Worm (Caenorhabditis elegans): ENCODE measurements around the gene cnc-10.
A peak's percentile ranks its signal among the peaks of the same experiment; 100 is the strongest.

Gene cnc-10

DNA sequence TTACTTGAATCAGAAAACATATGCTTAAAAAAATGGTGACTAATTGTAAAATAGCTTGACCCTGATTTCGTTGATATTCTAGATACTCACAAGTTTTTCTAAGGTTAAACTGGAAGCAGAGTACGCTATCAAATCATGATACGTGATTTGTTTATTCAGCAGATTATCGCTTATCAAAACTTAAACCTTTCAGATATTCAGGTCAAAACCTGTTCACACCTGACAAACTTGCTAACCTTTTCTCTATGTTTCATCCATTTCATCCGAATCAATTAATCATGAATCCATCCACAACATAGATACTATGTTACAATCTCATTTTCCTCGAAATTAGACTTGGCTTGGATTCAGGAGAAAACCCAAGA is 35.3 kb upstream of the cnc-10 start (continued):
- TF ChIP-seq jun-1 (tag; optimal IDR thresholded peaks at IDR 0.05) = no peak
- peak; percentile 81; the same call in 1 of the 2 replicates for TF ChIP-seq zfp-3 (GFP tag; conservative IDR thresholded peaks at IDR 0.05)

DNA sequence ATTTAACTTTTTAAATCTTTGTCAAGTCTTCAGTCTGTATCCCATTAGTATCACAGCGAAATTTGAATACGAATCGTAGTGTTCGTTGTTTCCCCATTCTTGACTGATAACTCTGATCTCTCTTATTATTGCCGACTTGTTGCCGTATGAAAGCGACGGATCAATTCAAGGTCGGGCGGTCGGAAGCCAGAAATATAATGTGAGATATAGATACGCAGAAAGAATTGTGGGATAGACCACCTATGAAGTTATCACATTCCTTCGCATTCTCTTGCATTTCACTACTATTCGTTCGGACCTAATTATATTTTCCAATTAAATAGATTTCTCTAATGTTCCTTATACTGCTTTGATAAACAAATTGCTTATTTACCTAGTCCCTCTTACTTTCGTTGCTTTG is 34.1 kb upstream of the cnc-10 start:
- TF ChIP-seq F10B5.3 (tag; optimal IDR thresholded peaks at IDR 0.05) (no peak), lir-3 (tag; optimal IDR thresholded peaks at IDR 0.05) (no peak), mes-2 (tag; optimal IDR thresholded peaks at IDR 0.05; ENCODE audit: poor library complexity, severe bottlenecking) (no peak), nhr-28 (tag; optimal IDR thresholded peaks at IDR 0.05) (peak; percentile 35), cey-2 (tag; optimal IDR thresholded peaks at IDR 0.05; ENCODE audit: borderline replicate concordance, insufficient read depth) (no peak), rbr-2 (tag; optimal IDR thresholded peaks at IDR 0.05) (no peak)

DNA sequence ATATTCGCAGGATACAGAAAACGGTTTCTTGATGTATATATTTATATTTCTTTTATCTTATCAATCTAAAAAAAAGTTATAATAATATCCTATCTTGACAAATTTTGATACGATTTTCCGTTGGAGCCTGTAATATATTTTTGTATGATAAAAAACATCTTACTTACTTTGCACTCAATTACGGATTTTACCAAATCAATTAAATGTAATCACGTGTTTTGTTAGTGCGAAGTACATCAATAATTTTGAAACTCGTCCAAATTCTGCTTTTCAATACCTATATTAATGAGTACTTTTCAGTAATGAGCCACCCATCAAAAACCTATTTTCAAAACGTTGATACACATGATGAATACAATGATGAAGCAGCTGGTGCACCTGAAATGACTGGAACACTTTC is 33.6 kb upstream of the cnc-10 start, which contains the start of gene T19C4.1:
Gene T19C4.1 (plus strand): TSS at position 301 of the 400 bp plus-strand sequence.
- TF ChIP-seq nhr-77 (tag; optimal IDR thresholded peaks at IDR 0.05) = no peak
- no peak for TF ChIP-seq dmd-6 (GFP tag; IDR thresholded peaks at IDR 0.05)
- TF ChIP-seq nhr-28 (tag; optimal IDR thresholded peaks at IDR 0.05) = no peak
- no peak for TF ChIP-seq egl-43 (GFP tag; IDR thresholded peaks at IDR 0.05)
- TF ChIP-seq nhr-10 (tag; optimal IDR thresholded peaks at IDR 0.05) = no peak
- no peak for TF ChIP-seq ztf-7 (tag; optimal IDR thresholded peaks at IDR 0.05)
- TF ChIP-seq nhr-48 (tag; optimal IDR thresholded peaks at IDR 0.05) = no peak

DNA sequence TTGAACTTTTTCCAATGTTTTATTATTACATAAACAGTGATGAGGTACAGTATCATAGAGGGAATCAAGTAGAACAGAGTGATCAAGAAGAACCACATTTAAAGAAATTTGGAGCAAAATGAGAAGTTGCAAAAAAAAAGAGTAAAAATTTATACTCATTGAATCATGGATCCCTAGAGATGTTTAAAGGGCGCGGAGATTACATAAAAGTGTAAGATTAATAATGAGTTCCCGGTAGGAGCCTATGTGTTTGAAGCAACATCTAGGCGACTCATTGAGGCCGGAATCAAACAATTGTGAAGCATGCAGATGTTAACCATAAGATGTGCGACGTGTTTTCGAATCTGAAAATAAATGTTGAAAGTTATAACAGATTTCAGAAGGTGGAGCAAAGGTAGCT is 30.7 kb upstream of the cnc-10 start, which contains the start of gene srg-39:
Gene srg-39 (minus strand): TSS at position 101 of the 400 bp plus-strand sequence.
- TF ChIP-seq daf-12 (tag; optimal IDR thresholded peaks at IDR 0.05) (no peak), aly-2 (tag; optimal IDR thresholded peaks at IDR 0.05) (no peak), lin-39 (tag; optimal IDR thresholded peaks at IDR 0.05) (no peak), lsy-2 (tag; optimal IDR thresholded peaks at IDR 0.05) (no peak), mdl-1 (tag; optimal IDR thresholded peaks at IDR 0.05) (no peak), skn-1 (tag; optimal IDR thresholded peaks at IDR 0.05) (no peak), zip-11 (GFP tag; IDR thresholded peaks at IDR 0.05) (no peak), zag-1 (tag; optimal IDR thresholded peaks at IDR 0.05) (no peak), nhr-42 (GFP tag; IDR thresholded peaks at IDR 0.05) (no peak), hmg-1.1 (GFP tag; IDR thresholded peaks at IDR 0.05) (no peak), zip-2 (tag; optimal IDR thresholded peaks at IDR 0.05) (no peak), ama-1 (optimal IDR thresholded peaks at IDR 0.05) (no peak), mes-2 (tag; optimal IDR thresholded peaks at IDR 0.05; ENCODE audit: poor library complexity, severe bottlenecking) (no peak), Y75B8A.6 (GFP tag; IDR thresholded peaks at IDR 0.05) (no peak), dmd-6 (GFP tag; IDR thresholded peaks at IDR 0.05) (no peak), madf-5 (GFP tag; IDR thresholded peaks at IDR 0.05) (no peak), nhr-76 (tag; optimal IDR thresholded peaks at IDR 0.05) (no peak), unc-130 (GFP tag; optimal IDR thresholded peaks at IDR 0.05) (no peak), lin-13 (GFP tag; optimal IDR thresholded peaks at IDR 0.05) (no peak), tra-1 (GFP tag; IDR thresholded peaks at IDR 0.05) (no peak)

DNA sequence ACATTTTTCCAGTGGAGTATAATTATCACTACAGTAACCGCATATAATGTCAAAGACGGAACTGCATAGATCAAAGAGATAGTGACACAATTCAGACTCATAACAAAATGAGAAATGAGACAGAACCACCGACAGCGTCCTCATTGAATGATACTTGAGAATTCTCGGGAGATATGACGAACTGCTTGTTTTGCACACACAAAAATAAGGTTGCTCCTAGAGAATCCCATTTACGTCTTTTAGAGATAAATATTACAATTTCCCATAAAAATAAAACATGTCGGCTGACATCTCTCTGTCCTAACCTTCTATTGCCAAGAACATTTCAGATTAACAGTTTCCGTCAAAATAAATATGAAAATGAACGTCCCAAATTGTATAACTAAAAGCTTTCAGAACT is 27.5 kb upstream of the cnc-10 start, which contains the start of gene srg-38:
Gene srg-38 (minus strand): TSS at position 101 of the 400 bp plus-strand sequence.
- TF ChIP-seq ztf-11 (tag; optimal IDR thresholded peaks at IDR 0.05) = no peak
- no peak for TF ChIP-seq nhr-102 (tag; optimal IDR thresholded peaks at IDR 0.05)
- no peak for TF ChIP-seq madf-9 (GFP tag; conservative IDR thresholded peaks at IDR 0.05)
- no peak for TF ChIP-seq nhr-42 (GFP tag; IDR thresholded peaks at IDR 0.05)
- no peak for TF ChIP-seq hif-1 (tag; optimal IDR thresholded peaks at IDR 0.05)
- TF ChIP-seq dve-1 (tag; optimal IDR thresholded peaks at IDR 0.05; ENCODE audit: insufficient read depth) = no peak
- TF ChIP-seq nhr-28 (tag; optimal IDR thresholded peaks at IDR 0.05) = no peak
- TF ChIP-seq spr-3 (GFP tag; optimal IDR thresholded peaks at IDR 0.05) = no peak
- TF ChIP-seq hlh-11 (tag; optimal IDR thresholded peaks at IDR 0.05) = no peak
